Fruit fly (Drosophila melanogaster): ENCODE results near the gene CG12268.

The CG12268 gene

dm6 chr3R:23942965-23943413 is 5.2 kb downstream of the CG12268 start, which contains the start of gene Gdh (continued):
- TF ChIP-seq CG11560 (tag; IDR thresholded peaks at IDR 0.05), result no peak
- TF ChIP-seq Fer1 (GFP tag; optimal IDR thresholded peaks at IDR 0.05), result peak; percentile 69
- peak; percentile 64 for TF ChIP-seq Rfx (GFP tag; IDR thresholded peaks at IDR 0.05)
- no peak for TF ChIP-seq CG33213 (GFP tag; optimal IDR thresholded peaks at IDR 0.05)
- TF ChIP-seq CG14860 (GFP tag; IDR thresholded peaks at IDR 0.05; ENCODE audit: partially characterized antibody), result no peak
- peak; percentile 9 for TF ChIP-seq CG2120 (GFP tag; optimal IDR thresholded peaks at IDR 0.05)
- no peak for TF ChIP-seq luna (GFP tag; optimal IDR thresholded peaks at IDR 0.05)
- no peak for TF ChIP-seq CG3163 (GFP tag; optimal IDR thresholded peaks at IDR 0.05)
- peak; percentile 21 for TF ChIP-seq CG6765 (GFP tag; optimal IDR thresholded peaks at IDR 0.05)
- TF ChIP-seq tx (GFP tag; optimal IDR thresholded peaks at IDR 0.05), result no peak
- no peak for TF ChIP-seq Ravus (GFP tag; IDR thresholded peaks at IDR 0.05)
- TF ChIP-seq eve (GFP tag; optimal IDR thresholded peaks at IDR 0.05), result no peak
- no peak for TF ChIP-seq CG9609 (GFP tag; optimal IDR thresholded peaks at IDR 0.05)
- no peak for TF ChIP-seq CG4282 (GFP tag; optimal IDR thresholded peaks at IDR 0.05)
- no peak for TF ChIP-seq CG2129 (GFP tag; IDR thresholded peaks at IDR 0.05; ENCODE audit: partially characterized antibody)
- no peak for TF ChIP-seq CG2889 (GFP tag; IDR thresholded peaks at IDR 0.05)
- no peak for TF ChIP-seq Abd-B (GFP tag; optimal IDR thresholded peaks at IDR 0.05)
- TF ChIP-seq CG9797 (GFP tag; optimal IDR thresholded peaks at IDR 0.05), result no peak
- TF ChIP-seq Ssrp (tag; optimal IDR thresholded peaks at IDR 0.05), result no peak
- TF ChIP-seq Atf-2 (GFP tag; optimal IDR thresholded peaks at IDR 0.05), result no peak
- TF ChIP-seq CG8944 (GFP tag; optimal IDR thresholded peaks at IDR 0.05), result no peak
- no peak for TF ChIP-seq Myb (GFP tag; optimal IDR thresholded peaks at IDR 0.05)
- no peak for TF ChIP-seq ham (GFP tag; IDR thresholded peaks at IDR 0.05)
- TF ChIP-seq ato (GFP tag; IDR thresholded peaks at IDR 0.05; ENCODE audit: partially characterized antibody), result 0 out of 2 replicates have a peak, but pooled peaks have one; percentile 7
- no peak for TF ChIP-seq Bdp1 (GFP tag; optimal IDR thresholded peaks at IDR 0.05)
- TF ChIP-seq tup (GFP tag; optimal IDR thresholded peaks at IDR 0.05), result no peak
- no peak for TF ChIP-seq Hsf (GFP tag; optimal IDR thresholded peaks at IDR 0.05)
- TF ChIP-seq CG7987 (GFP tag; optimal IDR thresholded peaks at IDR 0.05), result peak; percentile 58
- TF ChIP-seq Lim3 (GFP tag; IDR thresholded peaks at IDR 0.05), result no peak
- peak; percentile 40 for TF ChIP-seq ERR (GFP tag; optimal IDR thresholded peaks at IDR 0.05)
- no peak for TF ChIP-seq CG31441 (GFP tag; IDR thresholded peaks at IDR 0.05)
- no peak for TF ChIP-seq Dek (tag; optimal IDR thresholded peaks at IDR 0.05)
- peak in 1 of 2 experiments; percentile 13 for TF ChIP-seq dpn (GFP tag; optimal IDR thresholded peaks at IDR 0.05)
- no peak for TF ChIP-seq CG31224 (GFP tag; IDR thresholded peaks at IDR 0.05)
- no peak for TF ChIP-seq btn (GFP tag; optimal IDR thresholded peaks at IDR 0.05)
- TF ChIP-seq Tbp (GFP tag; optimal IDR thresholded peaks at IDR 0.05), result no peak
- no peak for TF ChIP-seq CG15073 (GFP tag; optimal IDR thresholded peaks at IDR 0.05)
- no peak for TF ChIP-seq Xbp1 (GFP tag; optimal IDR thresholded peaks at IDR 0.05)
- TF ChIP-seq cato (GFP tag; optimal IDR thresholded peaks at IDR 0.05; ENCODE audit: borderline replicate concordance), result no peak
- peak; percentile 45; the same call in 1 of the 2 replicates for TF ChIP-seq CG32767 (GFP tag; IDR thresholded peaks at IDR 0.05)
- TF ChIP-seq nau (GFP tag; optimal IDR thresholded peaks at IDR 0.05), result no peak
- TF ChIP-seq CG7271 (tag; optimal IDR thresholded peaks at IDR 0.05), result no peak
- no peak for TF ChIP-seq ara (GFP tag; IDR thresholded peaks at IDR 0.05)
- no peak for TF ChIP-seq CG31388 (GFP tag; optimal IDR thresholded peaks at IDR 0.05)
- TF ChIP-seq CG15601 (tag; optimal IDR thresholded peaks at IDR 0.05), result no peak
- peak; percentile 36 for TF ChIP-seq exex (tag; optimal IDR thresholded peaks at IDR 0.05)
- TF ChIP-seq ewg (GFP tag; optimal IDR thresholded peaks at IDR 0.05), result no peak
- no peak for TF ChIP-seq Sox100B (GFP tag; optimal IDR thresholded peaks at IDR 0.05)
- TF ChIP-seq chm (GFP tag; IDR thresholded peaks at IDR 0.05), result peak; percentile 70; the same call in 1 of the 2 replicates
- TF ChIP-seq Dp (GFP tag; optimal IDR thresholded peaks at IDR 0.05), result no peak
- TF ChIP-seq abd-A (tag; optimal IDR thresholded peaks at IDR 0.05), result no peak

Measured in whole organism, embryonic.